Fruit fly (Drosophila melanogaster) whole organism, embryonic: ENCODE measurements around the gene CG7182.
A peak's percentile ranks its signal among the peaks of the same experiment; 100 is the strongest.

Source experiments
- Adf1 ChIP-seq: fragments of 200-800 bp; sonication (Bioruptor generic); IDR thresholded peaks from 2 replicates; pipeline ENCODE4 v1.3.6; 2022; ENCODE audit warnings: missing biosample characterization, missing genetic modification characterization
- B-H1 ChIP-seq: fragments of 200-800 bp; sonication (Bioruptor generic); IDR thresholded peaks from 3 replicates; pipeline ENCODE4 v1.3.6; 2022; ENCODE audit warnings: missing biosample characterization, missing genetic modification characterization
- CG10321 ChIP-seq: fragments of 200-800 bp; sonication (Bioruptor generic); IDR thresholded peaks from 2 replicates; pipeline ENCODE4 v1.3.6; 2022; ENCODE audit warnings: missing biosample characterization, missing genetic modification characterization
- CG10462 ChIP-seq: fragments of 200-800 bp; sonication (Bioruptor generic); optimal IDR thresholded peaks from 2 replicates; lab custom pipeline; 2016; ENCODE audit warnings: missing biosample characterization, missing genetic modification characterization
- CG10979 ChIP-seq: fragments of 200-800 bp; sonication (Bioruptor generic); optimal IDR thresholded peaks from 2 replicates; lab custom pipeline; 2018; ENCODE audit warnings: missing biosample characterization, mild to moderate bottlenecking, missing genetic modification characterization, moderate library complexity
- CG13287 ChIP-seq: fragments of 200-800 bp; sonication (Bioruptor generic); IDR thresholded peaks from 2 replicates; pipeline ENCODE4 v1.3.6; 2022; ENCODE audit warnings: missing biosample characterization, missing genetic modification characterization; ENCODE audit not compliant: partially characterized antibody
- CG13775 ChIP-seq: fragments of 200-800 bp; sonication (Bioruptor generic); optimal IDR thresholded peaks from 3 replicates; lab custom pipeline; 2017; ENCODE audit warnings: missing biosample characterization, mild to moderate bottlenecking, missing genetic modification characterization
- CG13894 ChIP-seq: fragments of 200-800 bp; sonication (Bioruptor generic); optimal IDR thresholded peaks from 3 replicates; lab custom pipeline; 2018; ENCODE audit warnings: missing biosample characterization, mild to moderate bottlenecking, missing genetic modification characterization, moderate library complexity
- CG1603 ChIP-seq: fragments of 200-800 bp; sonication (Bioruptor generic); optimal IDR thresholded peaks from 2 replicates; lab custom pipeline; 2019; ENCODE audit warnings: missing biosample characterization, mild to moderate bottlenecking, missing genetic modification characterization, moderate library complexity
- CG16813 ChIP-seq: fragments of 200-800 bp; sonication (Bioruptor generic); IDR thresholded peaks from 3 replicates; pipeline ENCODE4 v1.3.6; 2022; ENCODE audit warnings: missing biosample characterization, missing genetic modification characterization; ENCODE audit not compliant: partially characterized antibody
- CG16863 ChIP-seq: fragments of 200-800 bp; sonication (Bioruptor generic); optimal IDR thresholded peaks from 3 replicates; lab custom pipeline; 2016; ENCODE audit warnings: missing biosample characterization, missing genetic modification characterization
- CG17186 ChIP-seq: fragments of 200-800 bp; sonication (Bioruptor generic); optimal IDR thresholded peaks from 3 replicates; lab custom pipeline; 2017; ENCODE audit warnings: missing biosample characterization, missing genetic modification reagents, missing genetic modification characterization
- CG2678 ChIP-seq: fragments of 200-800 bp; sonication (Bioruptor generic); optimal IDR thresholded peaks from 3 replicates; lab custom pipeline; 2019; ENCODE audit warnings: missing biosample characterization, mild to moderate bottlenecking, missing genetic modification characterization, moderate library complexity
- CG2875 ChIP-seq: fragments of 200-800 bp; sonication (Bioruptor generic); optimal IDR thresholded peaks from 2 replicates; lab custom pipeline; 2017; ENCODE audit warnings: missing biosample characterization, mild to moderate bottlenecking, missing genetic modification characterization, missing genetic modification reagents
- CG31365 ChIP-seq: fragments of 200-800 bp; sonication (Bioruptor generic); optimal IDR thresholded peaks from 2 replicates; lab custom pipeline; 2018; ENCODE audit warnings: missing biosample characterization, mild to moderate bottlenecking, missing genetic modification characterization
- CG4282 ChIP-seq: fragments of 200-800 bp; sonication (Bioruptor generic); optimal IDR thresholded peaks from 2 replicates; lab custom pipeline; 2016; ENCODE audit warnings: missing biosample characterization, missing genetic modification characterization
- CG4360 ChIP-seq: fragments of 200-800 bp; sonication (Bioruptor generic); IDR thresholded peaks from 2 replicates; pipeline ENCODE4 v1.3.6; 2022; ENCODE audit warnings: missing biosample characterization, missing genetic modification characterization
- CG5180 ChIP-seq: fragments of 200-800 bp; sonication (Bioruptor generic); optimal IDR thresholded peaks from 3 replicates; lab custom pipeline; 2017; ENCODE audit warnings: missing biosample characterization, missing genetic modification characterization, mild to moderate bottlenecking, moderate library complexity, missing genetic modification reagents
- CG6813 ChIP-seq: fragments of 200-800 bp; sonication (Bioruptor generic); optimal IDR thresholded peaks from 2 replicates; lab custom pipeline; 2017; ENCODE audit warnings: missing biosample characterization, missing genetic modification characterization, mild to moderate bottlenecking, moderate library complexity, missing genetic modification reagents
- CG7357 ChIP-seq: fragments of 200-800 bp; sonication (Bioruptor generic); IDR thresholded peaks from 3 replicates; pipeline ENCODE4 v1.3.6; 2022; ENCODE audit warnings: missing biosample characterization, missing genetic modification characterization
- CG9215 ChIP-seq: fragments of 200-800 bp; sonication (Bioruptor generic); IDR thresholded peaks from 2 replicates; pipeline ENCODE4 v1.3.6; 2022; ENCODE audit warnings: missing biosample characterization, missing genetic modification characterization
- Dfd ChIP-seq, 2 experiments: fragments of >200 bp; optimal IDR thresholded peaks; 2 replicates each; lab custom pipeline; 2017; ENCODE audit warnings: missing biosample characterization in 2 of 2, missing genetic modification characterization in 2 of 2
- Dp ChIP-seq: fragments of 200-800 bp; sonication (Bioruptor generic); optimal IDR thresholded peaks from 2 replicates; lab custom pipeline; 2018; ENCODE audit warnings: missing biosample characterization, mild to moderate bottlenecking, missing genetic modification characterization, moderate library complexity
- Eip74EF ChIP-seq, 2 experiments: fragments of 200-800 bp in 1 of 2; fragments of >200 bp in 1 of 2; sonication (Bioruptor generic) in 1 of 2; optimal IDR thresholded peaks; 2 replicates each; lab custom pipeline; 2017 to 2019; ENCODE audit warnings: missing biosample characterization in 2 of 2, missing genetic modification characterization in 2 of 2, mild to moderate bottlenecking in 1 of 2, moderate library complexity in 1 of 2
- MBD-R2 ChIP-seq: fragments of 200-800 bp; sonication (Bioruptor generic); IDR thresholded peaks from 2 replicates; pipeline ENCODE4 v1.3.6; 2022; ENCODE audit warnings: missing biosample characterization, missing genetic modification characterization
- MTF-1 ChIP-seq: fragments of 200-800 bp; sonication (Bioruptor generic); optimal IDR thresholded peaks from 2 replicates; lab custom pipeline; 2018; ENCODE audit warnings: missing biosample characterization, mild to moderate bottlenecking, missing genetic modification characterization, borderline replicate concordance
- Pdp1 ChIP-seq, 2 experiments: fragments of 200-800 bp; sonication (Bioruptor generic); optimal IDR thresholded peaks; 3 replicates each; lab custom pipeline; 2016; ENCODE audit warnings: missing biosample characterization in 2 of 2, missing genetic modification characterization in 2 of 2, mild to moderate bottlenecking in 1 of 2, moderate library complexity in 1 of 2
- TFAM ChIP-seq: fragments of 200-800 bp; sonication (Bioruptor generic); optimal IDR thresholded peaks from 2 replicates; lab custom pipeline; 2017; ENCODE audit warnings: missing biosample characterization, missing genetic modification characterization, inconsistent platforms
- cato ChIP-seq: fragments of 200-800 bp; sonication (Bioruptor generic); optimal IDR thresholded peaks from 2 replicates; lab custom pipeline; 2016; ENCODE audit warnings: missing biosample characterization, missing genetic modification characterization, borderline replicate concordance
- caup ChIP-seq: fragments of 200-800 bp; sonication (Bioruptor generic); optimal IDR thresholded peaks from 3 replicates; lab custom pipeline; 2017; ENCODE audit warnings: missing biosample characterization, mild to moderate bottlenecking, missing genetic modification characterization, moderate library complexity; ENCODE audit not compliant: severe bottlenecking
- cg ChIP-seq: fragments of 200-800 bp; sonication (Bioruptor generic); optimal IDR thresholded peaks from 3 replicates; lab custom pipeline; 2019; ENCODE audit warnings: missing biosample characterization, mild to moderate bottlenecking, missing genetic modification characterization, moderate library complexity
- chif ChIP-seq, 2 experiments: fragments of 200-800 bp; sonication (Bioruptor generic); optimal IDR thresholded peaks; 3 replicates each; lab custom pipeline; 2016; ENCODE audit warnings: missing biosample characterization in 2 of 2, missing genetic modification characterization in 2 of 2
- chinmo ChIP-seq: fragments of 200-800 bp; sonication (Bioruptor generic); IDR thresholded peaks from 4 replicates; pipeline ENCODE4 v1.3.6; 2022; ENCODE audit warnings: missing biosample characterization, missing genetic modification characterization; ENCODE audit not compliant: partially characterized antibody
- ci ChIP-seq: fragments of 200-800 bp; sonication (Bioruptor generic); IDR thresholded peaks from 3 replicates; pipeline ENCODE4 v1.3.6; 2022; ENCODE audit warnings: missing biosample characterization, missing genetic modification characterization
- corto ChIP-seq: fragments of 200-800 bp; sonication (Bioruptor generic); optimal IDR thresholded peaks from 2 replicates; lab custom pipeline; 2016; ENCODE audit warnings: missing biosample characterization, mild to moderate bottlenecking, missing genetic modification characterization, moderate library complexity
- crp ChIP-seq, 2 experiments: fragments of 200-800 bp; sonication (Bioruptor generic); optimal IDR thresholded peaks; 2 replicates in 1 of 2; 3 replicates in 1 of 2; lab custom pipeline; 2017; ENCODE audit warnings: missing biosample characterization in 2 of 2, missing genetic modification characterization in 2 of 2, mild to moderate bottlenecking in 1 of 2, moderate library complexity in 1 of 2
- gcm2 ChIP-seq: fragments of 200-800 bp; sonication (Bioruptor generic); optimal IDR thresholded peaks from 2 replicates; lab custom pipeline; 2016; ENCODE audit warnings: missing biosample characterization, missing genetic modification characterization
- hbn ChIP-seq: fragments of 200-800 bp; sonication (Bioruptor generic); IDR thresholded peaks from 2 replicates; pipeline ENCODE4 v1.3.6; 2022; ENCODE audit warnings: missing biosample characterization, missing genetic modification characterization; ENCODE audit not compliant: partially characterized antibody
- her ChIP-seq: fragments of 200-800 bp; sonication (Bioruptor generic); optimal IDR thresholded peaks from 2 replicates; lab custom pipeline; 2016; ENCODE audit warnings: missing biosample characterization, missing genetic modification characterization
- ind ChIP-seq: fragments of 200-800 bp; sonication (Bioruptor generic); optimal IDR thresholded peaks from 3 replicates; lab custom pipeline; 2016; ENCODE audit warnings: missing biosample characterization, missing genetic modification characterization
- kay ChIP-seq: fragments of 200-800 bp; sonication (Bioruptor generic); optimal IDR thresholded peaks from 2 replicates; lab custom pipeline; 2016; ENCODE audit warnings: missing biosample characterization, missing genetic modification characterization
- lov ChIP-seq, 2 experiments: fragments of 200-800 bp in 1 of 2; fragments of >200 bp in 1 of 2; sonication (Bioruptor generic) in 1 of 2; IDR thresholded peaks in 1 of 2; optimal IDR thresholded peaks in 1 of 2; 2 replicates in 1 of 2; 3 replicates in 1 of 2; pipeline versions ENCODE4 v1.3.6 to Lab custom; 2017 to 2022; ENCODE audit warnings: missing biosample characterization in 1 of 2, missing genetic modification characterization in 1 of 2
- maf-S ChIP-seq: fragments of 200-800 bp; sonication (Bioruptor generic); optimal IDR thresholded peaks from 2 replicates; lab custom pipeline; 2016; ENCODE audit warnings: missing biosample characterization, missing genetic modification characterization
- ranshi ChIP-seq: fragments of 200-800 bp; sonication (Bioruptor generic); IDR thresholded peaks from 2 replicates; pipeline ENCODE4 v1.3.6; 2022; ENCODE audit warnings: missing biosample characterization, missing genetic modification characterization
- rib ChIP-seq: fragments of 200-800 bp; sonication (Bioruptor generic); IDR thresholded peaks from 2 replicates; pipeline ENCODE4 v1.3.6; 2022; ENCODE audit warnings: missing biosample characterization, missing genetic modification characterization
- sens ChIP-seq: fragments of 200-800 bp; sonication (Bioruptor generic); peaks from one replicate; lab custom pipeline; 2016; ENCODE audit warnings: missing biosample characterization, missing genetic modification characterization
- slou ChIP-seq: fragments of 200-800 bp; sonication (Bioruptor generic); optimal IDR thresholded peaks from 3 replicates; lab custom pipeline; 2016; ENCODE audit warnings: missing biosample characterization, missing genetic modification characterization
- slp2 ChIP-seq: fragments of 200-800 bp; sonication (Bioruptor generic); optimal IDR thresholded peaks from 2 replicates; lab custom pipeline; 2016; ENCODE audit warnings: missing biosample characterization, missing genetic modification characterization
- ssp ChIP-seq: fragments of 200-800 bp; sonication (Bioruptor generic); IDR thresholded peaks from 2 replicates; pipeline ENCODE4 v1.3.6; 2022; ENCODE audit warnings: missing biosample characterization, missing genetic modification characterization

CG7182 gene

DNA sequence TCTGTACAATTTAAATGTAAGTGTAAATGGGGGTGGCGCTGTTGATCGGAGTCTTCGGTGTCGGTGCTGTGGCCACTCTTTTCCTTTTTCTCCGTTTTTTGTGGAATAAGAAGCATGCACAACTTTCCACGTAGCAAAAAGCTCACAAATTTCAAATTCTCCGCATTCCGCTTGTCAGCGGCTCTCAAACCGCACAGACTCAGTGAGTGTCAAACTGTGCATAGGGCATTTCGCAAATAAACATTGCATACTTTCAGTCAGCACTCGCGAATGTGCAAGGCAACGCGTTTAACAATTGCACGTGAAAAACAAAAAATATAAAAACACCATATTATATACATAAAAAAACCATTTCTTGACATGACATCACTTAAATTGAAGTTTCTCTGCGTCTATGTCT lies 48.8 kb upstream of the CG7182 start (continued):
- TF ChIP-seq Adf1 (GFP tag; lab: Robert Waterston, UW) (no peak), CG16863 (no peak), maf-S (GFP tag; lab: Kevin White, UChicago) (no peak), crp (GFP tag; optimal IDR thresholded peaks at IDR 0.05; lab: Kevin White, UChicago) (no peak), Dp (GFP tag; lab: Kevin White, UChicago) (peak; percentile 69), CG13775 (no peak), gcm2 (GFP tag; lab: Kevin White, UChicago) (no peak), CG4282 (GFP tag; lab: Kevin White, UChicago) (no peak), CG10462 (GFP tag; lab: Kevin White, UChicago) (no peak), B-H1 (GFP tag; lab: Robert Waterston, UW) (no peak), lov (optimal IDR thresholded peaks at IDR 0.05; lab: Kevin White, UChicago) (no peak), lov (GFP tag; IDR thresholded peaks at IDR 0.05; lab: Robert Waterston, UW) (0 out of 3 replicates have a peak, but pooled peaks have one; percentile 42), CG2875 (GFP tag; lab: Kevin White, UChicago) (no peak), corto (GFP tag; lab: Kevin White, UChicago) (no peak), kay (GFP tag; lab: Kevin White, UChicago) (no peak), Dfd (GFP tag; optimal IDR thresholded peaks at IDR 0.05; lab: Kevin White, UChicago) (no peak), CG7357 (no peak), ssp (GFP tag; lab: Robert Waterston, UW) (no peak), CG16813 (GFP tag; lab: Robert Waterston, UW) (0 out of 3 replicates have a peak, but pooled peaks have one; percentile 25), slou (GFP tag; lab: Kevin White, UChicago) (no peak), CG13287 (GFP tag; lab: Robert Waterston, UW) (peak; percentile 24; the same call in 1 of the 2 replicates), TFAM (GFP tag; lab: Kevin White, UChicago) (no peak), chif (GFP tag; optimal IDR thresholded peaks at IDR 0.05; lab: Kevin White, UChicago) (no peak), CG5180 (GFP tag; lab: Kevin White, UChicago) (no peak), slp2 (GFP tag; lab: Kevin White, UChicago) (no peak), caup (no peak), MBD-R2 (GFP tag; lab: Robert Waterston, UW) (peak; percentile 40; the same call in 1 of the 2 replicates), CG17186 (no peak), ranshi (GFP tag; lab: Robert Waterston, UW) (no peak), CG31365 (tag; lab: Kevin White, UChicago) (no peak), CG4360 (GFP tag; lab: Robert Waterston, UW) (no peak), her (GFP tag; lab: Kevin White, UChicago) (no peak), MTF-1 (GFP tag; lab: Kevin White, UChicago) (no peak), CG10321 (GFP tag; lab: Robert Waterston, UW) (no peak), CG1603 (tag; lab: Kevin White, UChicago) (peak; percentile 25), ci (GFP tag; lab: Robert Waterston, UW) (peak; percentile 66; the same call in 2 of the 3 replicates), CG9215 (no peak), ind (no peak), Pdp1 (GFP tag; optimal IDR thresholded peaks at IDR 0.05; lab: Kevin White, UChicago) (no peak), rib (GFP tag; lab: Robert Waterston, UW) (peak; percentile 41; the same call in 1 of the 2 replicates), cg (no peak), CG6813 (GFP tag; lab: Kevin White, UChicago) (no peak), chinmo (peak; percentile 65; the same call in 2 of the 4 replicates), Eip74EF (GFP tag; optimal IDR thresholded peaks at IDR 0.05; lab: Kevin White, UChicago) (no peak), CG2678 (no peak), CG10979 (tag; lab: Kevin White, UChicago) (no peak), sens (GFP tag; lab: Kevin White, UChicago) (no peak), hbn (GFP tag; lab: Robert Waterston, UW) (no peak), CG13894 (tag; lab: Kevin White, UChicago) (no peak), cato (no peak)
